Worm (Caenorhabditis elegans): ENCODE measurements around the gene F13A2.4.

DNA sequence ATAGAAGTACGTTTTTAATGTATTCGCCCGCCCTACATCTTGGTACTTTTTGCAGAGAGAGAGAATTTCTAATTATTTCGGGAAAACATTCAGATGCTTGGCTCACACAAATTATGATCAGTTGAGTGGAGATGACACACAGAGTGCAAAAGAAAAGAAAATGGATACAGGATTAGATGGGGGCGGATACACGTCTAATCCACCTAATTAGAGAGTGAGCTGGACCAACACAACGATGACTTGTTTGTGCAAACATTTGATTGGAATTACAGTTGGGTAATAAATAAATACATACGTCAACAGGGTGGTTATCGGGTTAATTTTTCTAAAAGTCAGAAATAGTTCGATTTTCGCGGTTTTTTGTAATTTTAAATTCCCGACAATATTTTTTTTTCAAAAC is 40.9 kb downstream of the F13A2.4 start:
- TF ChIP-seq him-1 (tag; optimal IDR thresholded peaks at IDR 0.05) (no peak), dao-5 (tag; optimal IDR thresholded peaks at IDR 0.05) (no peak), W03F9.2 (tag; optimal IDR thresholded peaks at IDR 0.05) (no peak)
